Worm (Caenorhabditis elegans) whole organism, dauer: ENCODE data around the gene srbc-82.
"Not testable (repeated sequence)": the region's sequence is repeated elsewhere in the genome, so short reads cannot be mapped to it uniquely, and the experiment has no call there.

Source experiments
- unc-62 ChIP-seq: sonication (generic microtip); optimal IDR thresholded peaks from 2 replicates; lab custom pipeline; 2017; ENCODE audit warnings: missing biosample characterization, missing genetic modification reagents, missing genetic modification characterization

srbc-82 gene

ce11 chrV:16307253-16307652, 6.9 kb downstream of the srbc-82 start, which contains the start of gene srxa-7:
Gene srxa-7 (plus strand): TSS chrV:16307553.
- no peak for TF ChIP-seq unc-62 (GFP tag; lab: Kevin White, UChicago)

ce11 chrV:16308343-16308742, 8.0 kb downstream of the srbc-82 start:
- no peak for TF ChIP-seq unc-62 (GFP tag; lab: Kevin White, UChicago)

DNA sequence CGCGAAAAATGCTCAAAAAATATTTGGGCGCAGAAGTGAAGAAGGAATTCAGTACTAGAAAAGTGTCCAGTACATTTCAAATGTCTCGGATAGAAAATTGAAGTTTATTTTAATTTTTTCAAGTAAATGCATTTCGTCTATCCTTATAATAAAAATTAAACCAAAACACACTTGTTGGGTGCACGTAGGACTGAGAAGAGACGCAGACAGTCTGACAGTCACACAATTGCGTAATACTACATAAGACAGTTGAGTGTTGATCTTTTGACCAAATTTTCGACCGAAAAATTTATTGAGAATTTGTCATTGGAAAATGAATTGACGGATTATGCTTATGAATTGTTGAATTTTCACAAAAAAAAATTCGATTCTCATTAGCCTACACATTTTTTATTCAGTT, 9.1 kb downstream of the srbc-82 start, which contains the start of gene oac-7:
Gene oac-7 (plus strand): TSS at position 283 of the 400 bp plus-strand sequence.
- TF ChIP-seq unc-62 (GFP tag; lab: Kevin White, UChicago) = no peak

DNA sequence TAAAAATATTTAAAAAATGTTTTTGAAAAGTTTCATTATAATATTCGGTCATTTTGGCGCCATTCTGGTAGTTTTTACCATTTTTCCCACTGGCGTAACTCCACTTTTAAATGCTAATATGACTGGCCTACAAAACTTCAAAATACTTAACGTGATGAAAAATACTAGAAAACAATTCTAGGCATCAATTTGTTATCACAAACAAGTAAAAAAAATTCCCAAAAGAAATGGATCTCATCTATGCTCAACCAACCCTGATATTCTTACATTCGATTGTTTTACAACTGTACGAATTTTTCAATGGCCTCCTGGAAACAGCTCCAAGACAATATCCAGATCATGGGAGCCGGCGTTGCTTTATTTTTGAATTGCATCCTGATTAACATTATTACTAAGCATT, 14.6 kb downstream of the srbc-82 start, which contains the start of gene str-214:
Gene str-214 (plus strand): TSS at position 301 of the 400 bp plus-strand sequence.
- TF ChIP-seq unc-62 (GFP tag; lab: Kevin White, UChicago) = no peak

ce11 chrV:16317244-16317643, 16.9 kb downstream of the srbc-82 start, which contains the start of gene srh-180:
Gene srh-180 (plus strand): TSS chrV:16317544.
- no peak for TF ChIP-seq unc-62 (GFP tag; lab: Kevin White, UChicago)

ce11 chrV:16322155-16322554, 21.8 kb downstream of the srbc-82 start:
- TF ChIP-seq unc-62 (GFP tag; lab: Kevin White, UChicago) = no peak

ce11 chrV:16328849-16329248, 28.5 kb downstream of the srbc-82 start, which contains the start of gene F57G8.7:
Gene F57G8.7 (plus strand): TSS chrV:16329149.
- TF ChIP-seq unc-62 (GFP tag; lab: Kevin White, UChicago) = no peak

DNA sequence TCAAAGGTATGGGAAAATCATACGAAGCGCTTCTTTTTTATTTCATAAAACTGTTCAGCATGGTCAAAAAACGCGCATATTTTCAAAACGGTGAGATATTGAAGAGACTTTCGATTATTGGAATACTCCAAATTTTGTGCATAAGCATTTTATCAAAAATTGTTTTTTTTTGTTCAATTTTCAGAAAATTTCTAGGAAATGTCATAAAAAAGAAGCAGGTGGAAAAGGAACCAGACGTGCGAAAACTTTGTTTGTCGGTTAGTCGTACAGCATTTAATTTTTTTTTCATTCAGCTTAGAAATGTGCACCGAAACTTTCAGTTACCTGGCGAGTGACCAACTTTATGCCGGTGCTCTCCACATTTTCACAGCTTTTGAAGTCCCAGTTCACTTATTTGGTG, 33.0 kb downstream of the srbc-82 start, which contains the start of gene srh-167:
Gene srh-167 (plus strand): TSS at position 301 of the 400 bp plus-strand sequence.
- TF ChIP-seq unc-62 (GFP tag; lab: Kevin White, UChicago) = no peak

DNA sequence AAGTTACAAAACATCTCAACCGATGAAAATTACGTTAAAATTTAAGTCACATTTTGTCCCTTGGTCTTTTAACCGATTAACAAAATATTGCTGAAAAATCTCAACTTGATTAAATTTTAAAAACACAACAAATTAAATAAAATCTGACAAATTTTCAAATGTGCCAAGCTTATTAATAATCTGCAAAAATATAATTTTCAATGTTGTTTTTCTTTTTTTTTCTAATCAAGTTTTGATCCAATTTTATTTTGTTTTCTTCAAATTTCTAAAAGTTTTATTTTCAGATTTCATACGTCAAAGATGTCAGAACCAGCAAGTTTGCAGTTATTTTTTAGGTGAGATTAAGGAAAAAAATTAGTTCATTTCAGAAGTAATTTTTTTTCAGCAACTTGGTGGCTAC, 36.0 kb downstream of the srbc-82 start, which contains the start of gene srw-87:
Gene srw-87 (plus strand): TSS at position 301 of the 400 bp plus-strand sequence.
- no peak for TF ChIP-seq unc-62 (GFP tag; lab: Kevin White, UChicago)

ce11 chrV:16338287-16339092, 38.1 kb downstream of the srbc-82 start, which contains the start of gene slc-9B.2:
Gene slc-9B.2 (plus strand): TSS chrV:16339042.
- TF ChIP-seq unc-62 (GFP tag; lab: Kevin White, UChicago) = not testable (repeated sequence)

ce11 chrV:16342258-16342618, 41.9 kb downstream of the srbc-82 start, which contains the start of gene nhr-193:
Gene nhr-193 (plus strand): TSS chrV:16342308.
- no peak for TF ChIP-seq unc-62 (GFP tag; lab: Kevin White, UChicago)

ce11 chrV:16346406-16347108, 46.2 kb downstream of the srbc-82 start, which contains the start of the genes W08G11.5 and W08G11.1:
Gene W08G11.5 (minus strand): TSS chrV:16346506.
Gene W08G11.1 (plus strand): TSS chrV:16347058.
- no peak for TF ChIP-seq unc-62 (GFP tag; lab: Kevin White, UChicago)

ce11 chrV:16350061-16350460, 49.7 kb downstream of the srbc-82 start:
- no peak for TF ChIP-seq unc-62 (GFP tag; lab: Kevin White, UChicago)

ce11 chrV:16350775-16351378, 50.5 kb downstream of the srbc-82 start:
- no peak for TF ChIP-seq unc-62 (GFP tag; lab: Kevin White, UChicago)
